Worm (Caenorhabditis elegans) whole organism, late embryonic: ENCODE data around the gene lat-2.
A peak's percentile ranks its signal among the peaks of the same experiment; 100 is the strongest.

Experiments
- C08G9.2 ChIP-seq: sonication (generic microtip); optimal IDR thresholded peaks from 2 replicates; lab custom pipeline; 2016; ENCODE audit warnings: mild to moderate bottlenecking, missing genetic modification characterization, moderate library complexity, missing compliant biosample characterization
- K02D7.2 ChIP-seq: sonication (generic microtip); optimal IDR thresholded peaks from 2 replicates; lab custom pipeline; 2017; ENCODE audit warnings: mild to moderate bottlenecking, missing genetic modification characterization, missing compliant biosample characterization
- Y22D7AL.16 ChIP-seq: sonication (generic microtip); optimal IDR thresholded peaks from 2 replicates; lab custom pipeline; 2016; ENCODE audit warnings: missing genetic modification characterization, missing compliant biosample characterization
- ceh-14 ChIP-seq: sonication (generic microtip); optimal IDR thresholded peaks from 2 replicates; lab custom pipeline; 2016; ENCODE audit warnings: missing genotype, missing genetic modification characterization, missing compliant biosample characterization
- ceh-18 ChIP-seq: sonication (generic microtip); optimal IDR thresholded peaks from 2 replicates; lab custom pipeline; 2016; ENCODE audit warnings: missing genetic modification characterization, missing compliant biosample characterization
- ceh-19 ChIP-seq: fragments of 200-800 bp; sonication (Bioruptor generic); optimal IDR thresholded peaks from 2 replicates; lab custom pipeline; 2018; ENCODE audit warnings: mild to moderate bottlenecking, missing genetic modification characterization, missing compliant biosample characterization
- ceh-2 ChIP-seq: sonication (generic microtip); optimal IDR thresholded peaks from 2 replicates; lab custom pipeline; 2016; ENCODE audit warnings: missing genotype, missing genetic modification characterization, missing compliant biosample characterization
- ceh-24 ChIP-seq: sonication (generic microtip); optimal IDR thresholded peaks from 2 replicates; lab custom pipeline; 2016; ENCODE audit warnings: mild to moderate bottlenecking, missing genetic modification characterization, missing compliant biosample characterization
- ceh-30 ChIP-seq: fragments of 150-350 bp; optimal IDR thresholded peaks from 2 replicates; lab custom pipeline; 2014; ENCODE audit warnings: missing biosample characterization, missing genetic modification characterization
- ceh-31 ChIP-seq: sonication (generic microtip); optimal IDR thresholded peaks from 2 replicates; lab custom pipeline; 2016; ENCODE audit warnings: missing genetic modification characterization, missing compliant biosample characterization
- ceh-34 ChIP-seq: sonication (generic microtip); optimal IDR thresholded peaks from 2 replicates; lab custom pipeline; 2016; ENCODE audit warnings: mild to moderate bottlenecking, missing genetic modification characterization, missing compliant biosample characterization
- dmd-4 ChIP-seq: sonication (generic microtip); optimal IDR thresholded peaks from 2 replicates; lab custom pipeline; 2016; ENCODE audit warnings: borderline replicate concordance, missing genetic modification characterization, missing compliant biosample characterization
- dve-1 ChIP-seq: sonication (generic microtip); optimal IDR thresholded peaks from 2 replicates; lab custom pipeline; 2017; ENCODE audit warnings: antibody characterized with exemption, mild to moderate bottlenecking, missing genetic modification characterization, missing compliant biosample characterization
- ets-4 ChIP-seq: sonication (generic microtip); optimal IDR thresholded peaks from 2 replicates; lab custom pipeline; 2016; ENCODE audit warnings: missing genetic modification characterization, missing compliant biosample characterization
- eyg-1 ChIP-seq: sonication (generic microtip); optimal IDR thresholded peaks from 2 replicates; lab custom pipeline; 2016; ENCODE audit warnings: missing genotype, missing genetic modification characterization, missing compliant biosample characterization
- fax-1 ChIP-seq: sonication (generic microtip); optimal IDR thresholded peaks from 2 replicates; lab custom pipeline; 2016; ENCODE audit warnings: missing genotype, missing genetic modification characterization, missing compliant biosample characterization
- fkh-6 ChIP-seq: sonication (generic microtip); optimal IDR thresholded peaks from 2 replicates; lab custom pipeline; 2016; ENCODE audit warnings: missing genetic modification characterization, missing compliant biosample characterization
- hlh-13 ChIP-seq: fragments of 200-800 bp; sonication (Bioruptor generic); optimal IDR thresholded peaks from 2 replicates; lab custom pipeline; 2018; ENCODE audit warnings: mild to moderate bottlenecking, missing genetic modification characterization, missing compliant biosample characterization
- hlh-30 ChIP-seq: sonication (generic microtip); optimal IDR thresholded peaks from 2 replicates; lab custom pipeline; 2017; ENCODE audit warnings: antibody characterized with exemption, missing genetic modification characterization, missing compliant biosample characterization; ENCODE audit not compliant: insufficient read depth
- hlh-8 ChIP-seq: sonication (generic microtip); optimal IDR thresholded peaks from 2 replicates; lab custom pipeline; 2016; ENCODE audit warnings: missing genotype, missing genetic modification characterization, missing compliant biosample characterization
- madf-2 ChIP-seq: sonication (generic microtip); optimal IDR thresholded peaks from 2 replicates; lab custom pipeline; 2017; ENCODE audit warnings: missing genetic modification characterization, missing compliant biosample characterization
- mec-3 ChIP-seq: sonication (generic microtip); optimal IDR thresholded peaks from 2 replicates; lab custom pipeline; 2016; ENCODE audit warnings: borderline replicate concordance, missing genetic modification characterization, missing compliant biosample characterization
- nfya-1 ChIP-seq: sonication (generic microtip); optimal IDR thresholded peaks from 2 replicates; lab custom pipeline; 2017; ENCODE audit warnings: missing genetic modification characterization, mild to moderate bottlenecking, missing compliant biosample characterization, antibody characterized with exemption, moderate library complexity
- npax-4 ChIP-seq: sonication (generic microtip); optimal IDR thresholded peaks from 2 replicates; lab custom pipeline; 2016; ENCODE audit warnings: missing genetic modification characterization, missing compliant biosample characterization
- pag-3 ChIP-seq: sonication (generic microtip); optimal IDR thresholded peaks from 2 replicates; lab custom pipeline; 2016; ENCODE audit warnings: missing compliant biosample characterization, missing genetic modification characterization, borderline replicate concordance
- rnt-1 ChIP-seq: sonication (generic microtip); optimal IDR thresholded peaks from 2 replicates; lab custom pipeline; 2016; ENCODE audit warnings: missing genetic modification characterization, missing compliant biosample characterization
- sdc-2 ChIP-seq: sonication (generic microtip); optimal IDR thresholded peaks from 2 replicates; lab custom pipeline; 2016; ENCODE audit warnings: missing genotype, missing genetic modification characterization, missing compliant biosample characterization
- sox-4 ChIP-seq: sonication (generic microtip); optimal IDR thresholded peaks from 2 replicates; lab custom pipeline; 2017; ENCODE audit warnings: mild to moderate bottlenecking, missing genetic modification characterization, inconsistent platforms, missing compliant biosample characterization
- ttx-3 ChIP-seq: sonication (generic microtip); optimal IDR thresholded peaks from 2 replicates; lab custom pipeline; 2016; ENCODE audit warnings: missing genetic modification reagents, missing genetic modification characterization, missing compliant biosample characterization
- unc-3 ChIP-seq, 2 experiments: fragments of 200-800 bp in 1 of 2; sonication (Bioruptor generic) in 1 of 2; sonication (generic microtip) in 1 of 2; conservative IDR thresholded peaks in 1 of 2; optimal IDR thresholded peaks in 1 of 2; 2 replicates each; pipeline versions ENCODE4 v1.3.6 to Lab custom; 2016 to 2022; ENCODE audit warnings: missing compliant biosample characterization in 2 of 2, missing genetic modification characterization in 2 of 2, missing genetic modification reagents in 1 of 2
- unc-55 ChIP-seq: sonication (generic microtip); optimal IDR thresholded peaks from 2 replicates; lab custom pipeline; 2017; ENCODE audit warnings: missing biosample characterization, missing genetic modification reagents, missing genetic modification characterization
- unc-86 ChIP-seq: sonication (generic microtip); optimal IDR thresholded peaks from 2 replicates; lab custom pipeline; 2016; ENCODE audit warnings: missing genetic modification characterization, missing compliant biosample characterization
- zip-5 ChIP-seq: sonication (generic microtip); optimal IDR thresholded peaks from 2 replicates; lab custom pipeline; 2016; ENCODE audit warnings: missing genetic modification characterization, missing compliant biosample characterization

Gene lat-2

DNA sequence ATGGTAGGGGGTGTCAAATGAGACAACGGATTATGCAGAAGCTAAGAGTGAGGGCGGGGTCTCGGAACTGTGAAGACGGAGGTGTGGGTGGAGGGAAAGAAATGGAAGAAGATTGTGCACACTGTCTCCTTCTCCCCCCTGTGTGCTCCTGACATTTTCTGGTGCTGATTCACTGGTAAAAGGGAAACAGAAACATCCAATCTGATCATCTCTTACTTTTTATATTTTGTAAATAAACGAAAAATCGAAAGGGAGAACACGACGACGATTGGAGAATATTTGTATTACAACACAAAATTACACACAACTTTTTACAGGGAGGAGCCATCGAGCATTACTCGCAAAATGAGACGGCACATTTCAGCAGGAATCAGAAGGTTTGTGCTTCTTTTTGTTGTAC, 24.4 kb downstream of the lat-2 start, which contains the start of gene fkh-6:
Gene fkh-6, minus strand, starts transcription at position 101 of the 400 bp plus-strand sequence.
- TF ChIP-seq ceh-14 (tag; lab: Kevin White, UChicago) (no peak), ttx-3 (tag; lab: Kevin White, UChicago) (no peak), sox-4 (tag; lab: Kevin White, UChicago) (no peak)

DNA sequence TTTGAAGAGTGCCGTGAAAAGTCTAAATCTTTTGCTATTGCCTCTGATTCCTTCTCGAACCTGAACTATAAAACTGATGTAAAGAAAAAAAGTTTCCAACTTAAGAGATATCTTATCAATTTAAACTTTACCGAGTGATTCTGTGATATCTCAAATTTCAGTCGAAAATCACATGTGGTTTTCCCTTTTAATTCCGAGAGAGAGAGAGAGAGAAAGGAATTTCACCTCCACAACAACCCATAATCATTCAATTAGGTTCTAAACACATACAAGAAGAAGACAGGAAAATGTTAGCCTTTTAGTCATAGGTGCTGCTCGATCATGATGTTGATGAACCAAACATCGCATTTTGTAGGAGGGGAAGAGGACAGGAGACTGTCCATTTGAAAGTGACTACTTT, 32.2 kb downstream of the lat-2 start:
- TF ChIP-seq npax-4: no peak
- no peak for TF ChIP-seq sox-4 (tag; lab: Kevin White, UChicago)
- no peak for TF ChIP-seq madf-2
- TF ChIP-seq Y22D7AL.16 (tag; lab: Kevin White, UChicago): no peak
- no peak for TF ChIP-seq K02D7.2 (tag; lab: Kevin White, UChicago)
- no peak for TF ChIP-seq nfya-1
- TF ChIP-seq dmd-4 (tag; lab: Kevin White, UChicago): no peak
- TF ChIP-seq, all 69 proteins: peak for 0

DNA sequence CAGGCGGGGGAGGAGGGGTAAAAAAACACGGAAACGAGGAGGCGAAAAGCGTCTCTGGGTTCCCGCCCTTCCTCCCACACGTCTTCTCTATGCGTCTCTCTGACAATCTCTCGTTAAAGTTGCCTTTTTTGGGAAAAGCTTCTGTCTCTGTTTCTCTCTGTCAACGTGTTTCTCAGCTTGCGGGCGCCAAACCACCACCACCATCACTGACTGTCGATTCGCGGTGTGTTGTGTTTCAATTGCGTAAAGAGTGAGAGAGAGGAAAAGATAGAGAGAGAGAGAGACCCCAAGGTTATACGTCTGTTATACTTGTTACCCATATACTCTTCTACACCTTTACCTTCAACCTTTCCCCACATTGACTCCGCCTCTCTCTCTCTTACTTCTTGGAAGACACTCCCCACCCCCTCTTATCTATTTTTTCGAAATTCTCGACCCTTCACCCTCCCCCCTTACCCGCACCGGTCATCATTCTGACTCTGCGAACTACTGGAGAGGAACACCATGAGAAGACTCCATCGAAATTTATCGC, 33.7 kb downstream of the lat-2 start, which contains the start of gene mlt-7:
Gene mlt-7, plus strand, starts transcription at position 482 of the 532 bp plus-strand sequence.
- peak; percentile 82 for TF ChIP-seq fkh-6
- no peak for TF ChIP-seq ceh-19 (GFP tag; lab: Kevin White, UChicago)
- TF ChIP-seq, all 69 proteins: peak for 1

DNA sequence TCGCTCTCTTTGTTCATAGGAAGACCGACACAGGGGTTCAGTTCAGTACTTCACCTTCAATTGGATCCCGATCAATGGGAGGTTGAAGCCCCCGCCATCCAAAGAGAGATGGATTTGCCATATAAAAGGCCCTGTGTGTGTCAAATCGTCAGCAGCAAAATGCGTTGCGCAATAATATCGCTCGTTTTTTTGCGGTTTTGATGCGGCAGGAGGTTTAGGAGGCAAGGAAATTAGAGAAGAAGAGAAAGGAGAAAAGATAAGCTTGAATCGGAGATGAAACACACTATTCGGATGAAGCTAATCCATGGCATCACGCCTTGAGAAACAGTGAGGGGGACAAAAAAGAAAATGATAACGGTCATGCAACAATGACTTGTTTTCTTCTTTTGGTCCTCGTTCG, 35.6 kb downstream of the lat-2 start:
- TF ChIP-seq ceh-18 (tag; lab: Kevin White, UChicago) (no peak), hlh-8 (tag; lab: Kevin White, UChicago) (no peak), pag-3 (tag; lab: Kevin White, UChicago) (no peak), ceh-2 (no peak), fkh-6 (peak; percentile 67), dve-1 (tag; lab: Kevin White, UChicago) (no peak), ceh-24 (tag; lab: Kevin White, UChicago) (no peak), ceh-30 (no peak), rnt-1 (tag; lab: Kevin White, UChicago) (peak; percentile 25), sdc-2 (tag; lab: Kevin White, UChicago) (no peak)

DNA sequence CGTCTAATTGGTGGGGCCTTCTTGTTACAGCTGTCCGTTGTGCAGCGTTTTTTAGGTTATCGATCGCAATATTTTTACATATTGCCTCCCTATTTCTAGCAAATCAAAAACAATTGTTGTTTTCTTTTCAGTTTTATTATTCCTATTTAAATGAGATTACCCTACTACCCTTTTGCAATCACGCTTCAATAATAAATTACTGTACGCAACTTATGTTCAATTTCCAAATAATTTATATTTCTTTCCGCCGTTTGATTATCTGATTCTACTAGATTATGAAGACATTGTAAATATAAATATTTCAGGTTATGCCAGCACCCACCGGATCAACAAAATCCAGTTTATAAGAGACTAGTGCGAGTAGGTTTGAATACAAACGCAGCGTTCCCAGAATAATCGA, 46.5 kb downstream of the lat-2 start, which contains the start of gene ZK430.5:
Gene ZK430.5, plus strand, starts transcription at position 301 of the 400 bp plus-strand sequence.
- no peak for TF ChIP-seq zip-5 (tag; lab: Kevin White, UChicago)
- TF ChIP-seq ceh-31: no peak
- no peak for TF ChIP-seq ceh-19 (GFP tag; lab: Kevin White, UChicago)
- no peak for TF ChIP-seq ets-4 (tag; lab: Kevin White, UChicago)
- TF ChIP-seq C08G9.2: no peak
- TF ChIP-seq unc-55 (GFP tag; lab: Kevin White, UChicago): no peak
- no peak for TF ChIP-seq ttx-3 (tag; lab: Kevin White, UChicago)
- TF ChIP-seq ceh-34 (tag; lab: Kevin White, UChicago): no peak
- no peak for TF ChIP-seq sdc-2 (tag; lab: Kevin White, UChicago)
- no peak for TF ChIP-seq eyg-1 (tag; lab: Kevin White, UChicago)
- TF ChIP-seq mec-3 (tag; lab: Kevin White, UChicago): no peak
- no peak for TF ChIP-seq unc-86 (tag; lab: Kevin White, UChicago)
- no peak for TF ChIP-seq hlh-13 (GFP tag; lab: Kevin White, UChicago)
- TF ChIP-seq unc-3 (GFP tag; conservative IDR thresholded peaks at IDR 0.05; lab: Robert Waterston, UW): no peak
- TF ChIP-seq unc-3 (tag; optimal IDR thresholded peaks at IDR 0.05; lab: Kevin White, UChicago): no peak
- no peak for TF ChIP-seq fax-1
- no peak for TF ChIP-seq ceh-18 (tag; lab: Kevin White, UChicago)
- no peak for TF ChIP-seq hlh-30 (tag; lab: Kevin White, UChicago)
- no peak for TF ChIP-seq madf-2
